Fruit fly (Drosophila melanogaster) whole organism, embryonic: ENCODE measurements around the gene CG31122.

Experiments used
- ATbp ChIP-seq: fragments of 200-800 bp; sonication (Bioruptor generic); optimal IDR thresholded peaks from 2 replicates; lab custom pipeline; 2017; ENCODE audit warnings: missing biosample characterization, mild to moderate bottlenecking, missing genetic modification characterization, missing genetic modification reagents
- Bdp1 ChIP-seq: fragments of 200-800 bp; sonication (Bioruptor generic); optimal IDR thresholded peaks from 3 replicates; lab custom pipeline; 2016; ENCODE audit warnings: missing biosample characterization, missing genetic modification characterization
- CG11456 ChIP-seq: fragments of 200-800 bp; sonication (Bioruptor generic); IDR thresholded peaks from 3 replicates; pipeline ENCODE4 v1.3.6; 2022; ENCODE audit warnings: missing biosample characterization, missing genetic modification characterization
- CG12071 ChIP-seq: fragments of 200-800 bp; sonication (Bioruptor generic); optimal IDR thresholded peaks from 3 replicates; lab custom pipeline; 2018; ENCODE audit warnings: missing biosample characterization, mild to moderate bottlenecking, missing genetic modification characterization
- CG12155 ChIP-seq: fragments of 200-800 bp; sonication (Bioruptor generic); optimal IDR thresholded peaks from 3 replicates; lab custom pipeline; 2016; ENCODE audit warnings: missing biosample characterization, missing genetic modification characterization
- CG1233 ChIP-seq: fragments of 200-800 bp; sonication (Bioruptor generic); optimal IDR thresholded peaks from 4 replicates; lab custom pipeline; 2018; ENCODE audit warnings: missing biosample characterization, mild to moderate bottlenecking, missing genetic modification characterization
- CG12391 ChIP-seq: fragments of 200-800 bp; sonication (Bioruptor generic); optimal IDR thresholded peaks from 3 replicates; lab custom pipeline; 2018; ENCODE audit warnings: missing biosample characterization, mild to moderate bottlenecking, missing genetic modification characterization, moderate library complexity
- CG15479 ChIP-seq: fragments of 200-800 bp; sonication (Bioruptor generic); optimal IDR thresholded peaks from 3 replicates; lab custom pipeline; 2019; ENCODE audit warnings: missing biosample characterization, mild to moderate bottlenecking, missing genetic modification characterization, moderate library complexity
- CG15601 ChIP-seq: fragments of 200-800 bp; sonication (Bioruptor generic); optimal IDR thresholded peaks from 3 replicates; lab custom pipeline; 2019; ENCODE audit warnings: missing biosample characterization, mild to moderate bottlenecking, missing genetic modification characterization, moderate library complexity
- CG1647 ChIP-seq: fragments of 200-800 bp; sonication (Bioruptor generic); optimal IDR thresholded peaks from 3 replicates; lab custom pipeline; 2016; ENCODE audit warnings: missing biosample characterization, missing genetic modification characterization
- CG16863 ChIP-seq: fragments of 200-800 bp; sonication (Bioruptor generic); optimal IDR thresholded peaks from 3 replicates; lab custom pipeline; 2016; ENCODE audit warnings: missing biosample characterization, missing genetic modification characterization
- CG1792 ChIP-seq: fragments of 200-800 bp; sonication (Bioruptor generic); optimal IDR thresholded peaks from 2 replicates; lab custom pipeline; 2016; ENCODE audit warnings: missing biosample characterization, missing genetic modification characterization
- CG2678 ChIP-seq: fragments of 200-800 bp; sonication (Bioruptor generic); optimal IDR thresholded peaks from 3 replicates; lab custom pipeline; 2019; ENCODE audit warnings: missing biosample characterization, mild to moderate bottlenecking, missing genetic modification characterization, moderate library complexity
- CG31388 ChIP-seq: fragments of 200-800 bp; sonication (Bioruptor generic); optimal IDR thresholded peaks from 2 replicates; lab custom pipeline; 2016; ENCODE audit warnings: missing biosample characterization, missing genetic modification characterization
- CG32767 ChIP-seq: fragments of 200-800 bp; sonication (Bioruptor generic); IDR thresholded peaks from 2 replicates; pipeline ENCODE4 v1.3.6; 2022; ENCODE audit warnings: missing biosample characterization, missing genetic modification characterization
- CG33557 ChIP-seq: fragments of 200-800 bp; sonication (Bioruptor generic); optimal IDR thresholded peaks from 2 replicates; lab custom pipeline; 2019; ENCODE audit warnings: missing biosample characterization, mild to moderate bottlenecking, missing genetic modification characterization, moderate library complexity
- CG34422 ChIP-seq: fragments of 200-800 bp; sonication (Bioruptor generic); IDR thresholded peaks from 3 replicates; pipeline ENCODE4 v1.3.6; 2022; ENCODE audit warnings: missing biosample characterization, missing genetic modification characterization
- CG4328 ChIP-seq: fragments of 200-800 bp; sonication (Bioruptor generic); optimal IDR thresholded peaks from 3 replicates; lab custom pipeline; 2017; ENCODE audit warnings: missing biosample characterization, missing genetic modification reagents, missing genetic modification characterization
- CG4707 ChIP-seq: fragments of 200-800 bp; sonication (Bioruptor generic); optimal IDR thresholded peaks from 2 replicates; lab custom pipeline; 2018; ENCODE audit warnings: missing biosample characterization, mild to moderate bottlenecking, missing genetic modification characterization, moderate library complexity
- CG4730 ChIP-seq: fragments of 200-800 bp; sonication (Bioruptor generic); IDR thresholded peaks from 2 replicates; pipeline ENCODE4 v1.3.6; 2022; ENCODE audit warnings: missing biosample characterization, missing genetic modification characterization
- CG4820 ChIP-seq: fragments of 200-800 bp; sonication (Bioruptor generic); optimal IDR thresholded peaks from 3 replicates; lab custom pipeline; 2016; ENCODE audit warnings: missing biosample characterization, missing genetic modification characterization
- CG6765 ChIP-seq: fragments of 200-800 bp; sonication (Bioruptor generic); optimal IDR thresholded peaks from 3 replicates; lab custom pipeline; 2017; ENCODE audit warnings: missing biosample characterization, mild to moderate bottlenecking, missing genetic modification characterization
- CG7987 ChIP-seq: fragments of 200-800 bp; sonication (Bioruptor generic); optimal IDR thresholded peaks from 2 replicates; lab custom pipeline; 2018; ENCODE audit warnings: missing biosample characterization, mild to moderate bottlenecking, missing genetic modification characterization, moderate library complexity
- GATAe ChIP-seq: fragments of 200-800 bp; sonication (Bioruptor generic); conservative IDR thresholded peaks from 2 replicates; pipeline ENCODE4 v1.3.6; 2022; ENCODE audit warnings: missing biosample characterization, missing genetic modification characterization
- Hsf ChIP-seq: fragments of 200-800 bp; sonication (Bioruptor generic); optimal IDR thresholded peaks from 3 replicates; lab custom pipeline; 2016; ENCODE audit warnings: missing biosample characterization, missing genetic modification characterization
- Lim3 ChIP-seq: fragments of 200-800 bp; sonication (Bioruptor generic); IDR thresholded peaks from 2 replicates; pipeline ENCODE4 v1.3.6; 2022; ENCODE audit warnings: missing biosample characterization, missing genetic modification characterization
- Mes4 ChIP-seq: fragments of 200-800 bp; sonication (Bioruptor generic); optimal IDR thresholded peaks from 2 replicates; lab custom pipeline; 2016; ENCODE audit warnings: missing biosample characterization, missing genetic modification characterization
- NFAT ChIP-seq: fragments of 200-800 bp; sonication (Bioruptor generic); IDR thresholded peaks from 2 replicates; pipeline ENCODE4 v1.3.6; 2022; ENCODE audit warnings: missing biosample characterization, missing genetic modification characterization
- Nf-YB ChIP-seq: fragments of 200-800 bp; sonication (Bioruptor generic); optimal IDR thresholded peaks from 3 replicates; lab custom pipeline; 2019; ENCODE audit warnings: missing biosample characterization, mild to moderate bottlenecking, missing genetic modification characterization, moderate library complexity
- Rfx ChIP-seq: fragments of 200-800 bp; sonication (Bioruptor generic); IDR thresholded peaks from 2 replicates; pipeline ENCODE4 v1.3.6; 2022; ENCODE audit warnings: missing biosample characterization, missing genetic modification characterization
- Sox100B ChIP-seq: fragments of 200-800 bp; sonication (Bioruptor generic); optimal IDR thresholded peaks from 3 replicates; lab custom pipeline; 2018; ENCODE audit warnings: missing biosample characterization, mild to moderate bottlenecking, missing genetic modification characterization
- Sry-δ ChIP-seq: fragments of 200-800 bp; sonication (Bioruptor generic); optimal IDR thresholded peaks from 2 replicates; lab custom pipeline; 2016; ENCODE audit warnings: missing biosample characterization, missing genetic modification characterization
- Trl ChIP-seq, 3 experiments: fragments of >200 bp in 2 of 3; fragments of 200-800 bp in 1 of 3; sonication (Bioruptor generic) in 1 of 3; optimal IDR thresholded peaks; 2 replicates in 1 of 3; 3 replicates in 2 of 3; lab custom pipeline; 2016 to 2017; ENCODE audit warnings: missing biosample characterization in 1 of 3, missing genetic modification characterization in 1 of 3
- ac ChIP-seq: fragments of 200-800 bp; sonication (Bioruptor generic); optimal IDR thresholded peaks from 3 replicates; lab custom pipeline; 2017; ENCODE audit warnings: missing biosample characterization, mild to moderate bottlenecking, missing genetic modification characterization
- chif ChIP-seq, 2 experiments: fragments of 200-800 bp; sonication (Bioruptor generic); optimal IDR thresholded peaks; 3 replicates each; lab custom pipeline; 2016; ENCODE audit warnings: missing biosample characterization in 2 of 2, missing genetic modification characterization in 2 of 2
- danr ChIP-seq: fragments of 200-800 bp; sonication (Bioruptor generic); IDR thresholded peaks from 2 replicates; pipeline ENCODE4 v1.3.6; 2022; ENCODE audit warnings: missing biosample characterization, missing genetic modification characterization
- disco-r ChIP-seq: fragments of 200-800 bp; sonication (Bioruptor generic); optimal IDR thresholded peaks from 2 replicates; lab custom pipeline; 2016; ENCODE audit warnings: missing biosample characterization, missing genetic modification characterization
- emc ChIP-seq: fragments of 200-800 bp; sonication (Bioruptor generic); optimal IDR thresholded peaks from 2 replicates; lab custom pipeline; 2016; ENCODE audit warnings: missing biosample characterization, missing genetic modification characterization
- hb ChIP-seq: fragments of 200-800 bp; sonication (Bioruptor generic); IDR thresholded peaks from 3 replicates; pipeline ENCODE4 v1.3.6; 2022; ENCODE audit warnings: missing biosample characterization, missing genetic modification characterization; ENCODE audit not compliant: partially characterized antibody
- lab ChIP-seq: fragments of 200-800 bp; sonication (Bioruptor generic); optimal IDR thresholded peaks from 3 replicates; lab custom pipeline; 2017; ENCODE audit warnings: missing biosample characterization, missing genetic modification characterization, mild to moderate bottlenecking, moderate library complexity, missing genetic modification reagents
- lola ChIP-seq, 3 experiments: fragments of >200 bp in 2 of 3; fragments of 200-800 bp in 1 of 3; sonication (Bioruptor generic) in 1 of 3; optimal IDR thresholded peaks; 2 replicates each; lab custom pipeline; 2017 to 2019; ENCODE audit warnings: missing biosample characterization in 3 of 3, missing genetic modification characterization in 3 of 3, mild to moderate bottlenecking in 1 of 3, moderate library complexity in 1 of 3
- mam ChIP-seq: fragments of 200-800 bp; sonication (Bioruptor generic); optimal IDR thresholded peaks from 3 replicates; lab custom pipeline; 2016; ENCODE audit warnings: missing biosample characterization, missing genetic modification characterization
- mld ChIP-seq: fragments of 200-800 bp; sonication (Bioruptor generic); IDR thresholded peaks from 3 replicates; pipeline ENCODE4 v1.3.6; 2022; ENCODE audit warnings: missing biosample characterization, missing genetic modification characterization; ENCODE audit not compliant: partially characterized antibody
- pan ChIP-seq, 4 experiments: fragments of >200 bp in 3 of 4; fragments of 200-800 bp in 1 of 4; sonication (Bioruptor generic) in 1 of 4; optimal IDR thresholded peaks in 3 of 4; IDR thresholded peaks in 1 of 4; 2 replicates each; pipeline versions ENCODE4 v1.3.6 to Lab custom; 2017 to 2022; ENCODE audit warnings: missing biosample characterization in 2 of 4, missing genetic modification characterization in 2 of 4, mixed read lengths in 1 of 4
- pb ChIP-seq: fragments of 200-800 bp; sonication (Bioruptor generic); optimal IDR thresholded peaks from 3 replicates; lab custom pipeline; 2016; ENCODE audit warnings: missing biosample characterization, missing genetic modification characterization
- sima ChIP-seq: fragments of 200-800 bp; sonication (Bioruptor generic); optimal IDR thresholded peaks from 2 replicates; lab custom pipeline; 2016; ENCODE audit warnings: missing biosample characterization, missing genetic modification characterization
- slbo ChIP-seq: fragments of 200-800 bp; sonication (Bioruptor generic); IDR thresholded peaks from 2 replicates; pipeline ENCODE4 v1.3.6; 2022; ENCODE audit warnings: missing biosample characterization, missing genetic modification characterization
- trem ChIP-seq: fragments of 200-800 bp; optimal IDR thresholded peaks from 3 replicates; lab custom pipeline; 2019; ENCODE audit warnings: missing biosample characterization, mild to moderate bottlenecking, missing genetic modification characterization, moderate library complexity
- wdn ChIP-seq: fragments of 200-800 bp; sonication (Bioruptor generic); IDR thresholded peaks from 2 replicates; pipeline ENCODE4 v1.3.6; 2022; ENCODE audit warnings: missing biosample characterization, missing genetic modification characterization
- wor ChIP-seq: fragments of 200-800 bp; sonication (Bioruptor generic); IDR thresholded peaks from 2 replicates; pipeline ENCODE4 v1.3.6; 2022; ENCODE audit warnings: missing biosample characterization, missing genetic modification characterization

CG31122 gene

DNA sequence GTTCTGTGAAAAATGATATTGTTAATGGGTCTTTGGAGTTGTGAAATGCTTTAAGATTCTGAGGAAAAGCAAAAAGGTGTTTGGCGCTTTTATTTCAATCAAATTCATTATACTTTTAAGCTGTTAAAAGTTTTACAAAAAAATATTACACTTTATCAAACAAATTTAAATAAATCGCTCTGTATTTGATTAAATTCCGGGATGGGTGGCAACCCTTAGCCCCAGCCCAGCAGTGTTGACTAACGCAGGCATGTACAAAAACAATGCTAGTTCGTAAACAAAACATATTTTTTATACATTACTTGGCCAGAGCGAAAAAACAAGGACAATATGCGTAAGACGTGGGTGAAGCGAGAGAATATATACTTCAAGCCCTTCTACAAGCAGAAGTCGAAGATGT lies 8.0 kb downstream of the CG31122 start, which contains the start of gene CG7685 (continued):
- TF ChIP-seq CG31388 (GFP tag; lab: Kevin White, UChicago) (no peak), danr (GFP tag; lab: Robert Waterston, UW) (no peak), Nf-YB (GFP tag; lab: Kevin White, UChicago) (peak; percentile 28), CG33557 (GFP tag; lab: Kevin White, UChicago) (peak; percentile 40), CG7987 (GFP tag; lab: Kevin White, UChicago) (peak; percentile 77), CG16863 (GFP tag; lab: Kevin White, UChicago) (peak; percentile 58), CG4730 (GFP tag; lab: Robert Waterston, UW) (no peak; the same call in 1 of the 2 replicates), GATAe (no peak), hb (GFP tag; lab: Robert Waterston, UW) (no peak), Hsf (GFP tag; lab: Kevin White, UChicago) (peak; percentile 56), Trl (optimal IDR thresholded peaks at IDR 0.05; lab: Kevin White, UChicago) (no peak), Trl (GFP tag; optimal IDR thresholded peaks at IDR 0.05; lab: Kevin White, UChicago) (peak; percentile 72), CG1647 (GFP tag; lab: Kevin White, UChicago) (peak; percentile 68), CG2678 (tag; lab: Kevin White, UChicago) (peak; percentile 68), ATbp (GFP tag; lab: Kevin White, UChicago) (no peak), slbo (GFP tag; lab: Robert Waterston, UW) (peak; percentile 78), Sox100B (GFP tag; lab: Kevin White, UChicago) (peak; percentile 36), CG4707 (GFP tag; lab: Kevin White, UChicago) (peak; percentile 27), CG32767 (GFP tag; lab: Robert Waterston, UW) (no peak), Sry-δ (GFP tag; lab: Kevin White, UChicago) (peak; percentile 36), NFAT (GFP tag; lab: Robert Waterston, UW) (peak; percentile 76), mld (GFP tag; lab: Robert Waterston, UW) (no peak), CG12071 (GFP tag; lab: Kevin White, UChicago) (peak; percentile 45), CG1233 (GFP tag; lab: Kevin White, UChicago) (peak; percentile 53), sima (GFP tag; lab: Kevin White, UChicago) (peak; percentile 47), disco-r (GFP tag; lab: Kevin White, UChicago) (no peak), chif (GFP tag; optimal IDR thresholded peaks at IDR 0.05; lab: Kevin White, UChicago) (peak; percentile 49 to 61), CG34422 (GFP tag; lab: Robert Waterston, UW) (peak; percentile 71), lab (GFP tag; lab: Kevin White, UChicago) (peak; percentile 80), mam (GFP tag; lab: Kevin White, UChicago) (peak; percentile 76), CG15601 (tag; lab: Kevin White, UChicago) (peak; percentile 45), pb (GFP tag; lab: Kevin White, UChicago) (no peak), emc (no peak), CG12155 (GFP tag; lab: Kevin White, UChicago) (peak; percentile 65), CG4820 (GFP tag; lab: Kevin White, UChicago) (peak; percentile 19), trem (tag; lab: Kevin White, UChicago) (peak; percentile 63), pan (optimal IDR thresholded peaks at IDR 0.05; lab: Kevin White, UChicago) (no peak), pan (GFP tag; optimal IDR thresholded peaks at IDR 0.05 in 1 of 2, IDR thresholded peaks at IDR 0.05 in 1 of 2) (peak in 1 of 2 experiments; percentile 33), lola (GFP tag; optimal IDR thresholded peaks at IDR 0.05; lab: Kevin White, UChicago) (peak in 1 of 3 experiments; percentile 18), CG1792 (peak; percentile 20), CG6765 (GFP tag; lab: Kevin White, UChicago) (peak; percentile 20), Mes4 (GFP tag; lab: Kevin White, UChicago) (peak; percentile 8), CG12391 (peak; percentile 77), CG11456 (GFP tag; lab: Robert Waterston, UW) (peak; percentile 72; the same call in 2 of the 3 replicates), ac (no peak), wor (no peak), CG4328 (peak; percentile 55), Rfx (GFP tag; lab: Robert Waterston, UW) (peak; percentile 77), Bdp1 (GFP tag; lab: Kevin White, UChicago) (peak; percentile 21), CG15479 (GFP tag; lab: Kevin White, UChicago) (no peak), Lim3 (GFP tag; lab: Robert Waterston, UW) (no peak), wdn (no peak)
